Fruit fly (Drosophila melanogaster): Measurements from ENCODE around the gene CG13875.

CG13875 gene

dm6 chr3L:223019-223902 lies 43.5 kb downstream of the CG13875 start, which contains the start of the genes pyx and CG33229 (continued):
- no peak for TF ChIP-seq CG4360 (GFP tag; IDR thresholded peaks at IDR 0.05)
- TF ChIP-seq hth (optimal IDR thresholded peaks at IDR 0.05) = no peak
- peak; percentile 88 for TF ChIP-seq cas (GFP tag; IDR thresholded peaks at IDR 0.05)
- TF ChIP-seq Side (GFP tag; optimal IDR thresholded peaks at IDR 0.05) = peak; percentile 57
- TF ChIP-seq CG12236 (GFP tag; optimal IDR thresholded peaks at IDR 0.05) = no peak
- peak; percentile 77 for TF ChIP-seq Drgx (GFP tag; IDR thresholded peaks at IDR 0.05)
- TF ChIP-seq CG14860 (GFP tag; IDR thresholded peaks at IDR 0.05; ENCODE audit: partially characterized antibody) = no peak
- TF ChIP-seq zen2 (GFP tag; IDR thresholded peaks at IDR 0.05; ENCODE audit: partially characterized antibody) = no peak
- peak; percentile 60; the same call in 2 of the 3 replicates for TF ChIP-seq gce (GFP tag; IDR thresholded peaks at IDR 0.05)
- no peak for TF ChIP-seq HLHmδ (GFP tag; optimal IDR thresholded peaks at IDR 0.05)
- no peak for TF ChIP-seq abd-A (tag; optimal IDR thresholded peaks at IDR 0.05)
- TF ChIP-seq sim (GFP tag; IDR thresholded peaks at IDR 0.05) = peak; percentile 44; the same call in 1 of the 2 replicates
- TF ChIP-seq CG32532 (GFP tag; IDR thresholded peaks at IDR 0.05) = peak; percentile 93
- TF ChIP-seq CG32767 (GFP tag; IDR thresholded peaks at IDR 0.05) = peak; percentile 8; the same call in 1 of the 2 replicates
- peak; percentile 73 for TF ChIP-seq danr (GFP tag; IDR thresholded peaks at IDR 0.05)
- peak; percentile 68 for TF ChIP-seq CG11247 (GFP tag; IDR thresholded peaks at IDR 0.05)
- TF ChIP-seq tx (GFP tag; optimal IDR thresholded peaks at IDR 0.05) = peak; percentile 82
- peak; percentile 85 for TF ChIP-seq CG1233 (GFP tag; optimal IDR thresholded peaks at IDR 0.05)
- TF ChIP-seq CG4282 (GFP tag; optimal IDR thresholded peaks at IDR 0.05) = no peak
- peak; percentile 62 for TF ChIP-seq CG11723 (GFP tag; optimal IDR thresholded peaks at IDR 0.05)
- no peak for TF ChIP-seq CG17568 (GFP tag; optimal IDR thresholded peaks at IDR 0.05)
- TF ChIP-seq phol (tag; optimal IDR thresholded peaks at IDR 0.05) = peak; percentile 90
- peak; percentile 56 for TF ChIP-seq CG3838 (GFP tag; optimal IDR thresholded peaks at IDR 0.05)
- peak; percentile 55; the same call in 1 of the 2 replicates for TF ChIP-seq CG1024 (GFP tag; IDR thresholded peaks at IDR 0.05)
- TF ChIP-seq gem (tag; optimal IDR thresholded peaks at IDR 0.05) = peak; percentile 91
- no peak; the same call in 1 of the 2 replicates for TF ChIP-seq rib (GFP tag; IDR thresholded peaks at IDR 0.05)
- TF ChIP-seq sr (GFP tag; IDR thresholded peaks at IDR 0.05) = no peak
- TF ChIP-seq ERR (GFP tag; optimal IDR thresholded peaks at IDR 0.05) = no peak
- TF ChIP-seq CG15601 (tag; optimal IDR thresholded peaks at IDR 0.05) = peak; percentile 70
- peak; percentile 75 for TF ChIP-seq Atf6 (GFP tag; IDR thresholded peaks at IDR 0.05)
- TF ChIP-seq CG12744 (GFP tag; optimal IDR thresholded peaks at IDR 0.05) = peak; percentile 75
- TF ChIP-seq CG3726 (GFP tag; IDR thresholded peaks at IDR 0.05) = 0 out of 3 replicates have a peak, but pooled peaks have one; percentile 56
- TF ChIP-seq Blimp-1 (GFP tag; optimal IDR thresholded peaks at IDR 0.05) = no peak
- peak; percentile 85 for TF ChIP-seq CG8924 (tag; optimal IDR thresholded peaks at IDR 0.05)
- TF ChIP-seq fru (optimal IDR thresholded peaks at IDR 0.05) = no peak
- peak; percentile 92 for TF ChIP-seq CG7928 (GFP tag; optimal IDR thresholded peaks at IDR 0.05)
- TF ChIP-seq CG12071 (GFP tag; optimal IDR thresholded peaks at IDR 0.05) = peak; percentile 70
- peak; percentile 89 for TF ChIP-seq fu2 (GFP tag; optimal IDR thresholded peaks at IDR 0.05)
- TF ChIP-seq luna (GFP tag; optimal IDR thresholded peaks at IDR 0.05) = peak; percentile 38
- TF ChIP-seq Gsc (GFP tag; IDR thresholded peaks at IDR 0.05) = no peak; the same call in 1 of the 2 replicates
- TF ChIP-seq ewg (GFP tag; optimal IDR thresholded peaks at IDR 0.05) = peak; percentile 66
- no peak; the same call in 1 of the 2 replicates for TF ChIP-seq Lim3 (GFP tag; IDR thresholded peaks at IDR 0.05)
- TF ChIP-seq crc (GFP tag; optimal IDR thresholded peaks at IDR 0.05) = peak; percentile 60
- no peak for TF ChIP-seq br (optimal IDR thresholded peaks at IDR 0.05)
- TF ChIP-seq BEAF-32 (GFP tag; optimal IDR thresholded peaks at IDR 0.05) = peak; percentile 37
- TF ChIP-seq Chrac-16 (GFP tag; optimal IDR thresholded peaks at IDR 0.05) = peak; percentile 89
- TF ChIP-seq cato (GFP tag; optimal IDR thresholded peaks at IDR 0.05; ENCODE audit: borderline replicate concordance) = peak; percentile 76
- peak; percentile 76 for TF ChIP-seq vvl (GFP tag; IDR thresholded peaks at IDR 0.05)
- TF ChIP-seq Oaz (GFP tag; IDR thresholded peaks at IDR 0.05) = peak; percentile 66
- peak; percentile 54 for TF ChIP-seq CG34376 (GFP tag; optimal IDR thresholded peaks at IDR 0.05)

Measured in whole organism, embryonic.